Worm (Caenorhabditis elegans) whole organism, mixed stage, embryonic: ENCODE measurements around the gene rpl-29.

Experiments
- blmp-1 ChIP-seq: fragments of 150-350 bp; optimal IDR thresholded peaks from 2 replicates; lab custom pipeline; 2014; ENCODE audit warnings: missing biosample characterization, missing genetic modification characterization
- ham-2 ChIP-seq: fragments of 200-800 bp; sonication (Bioruptor generic); optimal IDR thresholded peaks from 2 replicates; lab custom pipeline; 2018; ENCODE audit warnings: mild to moderate bottlenecking, missing genetic modification characterization, missing compliant biosample characterization
- hlh-1 ChIP-seq: fragments of 150-350 bp; optimal IDR thresholded peaks from 2 replicates; lab custom pipeline; 2014; ENCODE audit warnings: missing biosample characterization, missing genetic modification reagents, missing genetic modification characterization
- mab-5 ChIP-seq: fragments of 150-350 bp; optimal IDR thresholded peaks from 2 replicates; lab custom pipeline; 2014; ENCODE audit warnings: missing biosample characterization, missing genetic modification characterization
- mep-1 ChIP-seq: fragments of 150-350 bp; optimal IDR thresholded peaks from 2 replicates; lab custom pipeline; 2017; ENCODE audit warnings: missing biosample characterization, missing genetic modification reagents, missing genetic modification characterization, inconsistent platforms
- nhr-12 ChIP-seq: fragments of 150-350 bp; optimal IDR thresholded peaks from 2 replicates; lab custom pipeline; 2014; ENCODE audit warnings: missing biosample characterization, missing genetic modification characterization
- nhr-28 ChIP-seq: fragments of 150-350 bp; optimal IDR thresholded peaks from 2 replicates; lab custom pipeline; 2014; ENCODE audit warnings: missing biosample characterization, missing genetic modification characterization
- nhr-76 ChIP-seq: sonication (generic microtip); optimal IDR thresholded peaks from 2 replicates; lab custom pipeline; 2017; ENCODE audit warnings: missing biosample characterization, missing genetic modification characterization
- pha-4 ChIP-seq: fragments of 150-350 bp; optimal IDR thresholded peaks from 2 replicates; lab custom pipeline; 2018; ENCODE audit warnings: missing biosample characterization, missing genetic modification reagents, missing genetic modification characterization
- snpc-4 ChIP-seq: fragments of 150-350 bp; optimal IDR thresholded peaks from 2 replicates; lab custom pipeline; 2014; ENCODE audit warnings: missing biosample characterization, missing genetic modification characterization
- unc-39 ChIP-seq: fragments of 150-350 bp; optimal IDR thresholded peaks from 2 replicates; lab custom pipeline; 2014; ENCODE audit warnings: missing biosample characterization, missing genetic modification characterization
- ztf-11 ChIP-seq: fragments of 150-350 bp; optimal IDR thresholded peaks from 2 replicates; lab custom pipeline; 2014; ENCODE audit warnings: missing biosample characterization, missing genetic modification characterization

DNA sequence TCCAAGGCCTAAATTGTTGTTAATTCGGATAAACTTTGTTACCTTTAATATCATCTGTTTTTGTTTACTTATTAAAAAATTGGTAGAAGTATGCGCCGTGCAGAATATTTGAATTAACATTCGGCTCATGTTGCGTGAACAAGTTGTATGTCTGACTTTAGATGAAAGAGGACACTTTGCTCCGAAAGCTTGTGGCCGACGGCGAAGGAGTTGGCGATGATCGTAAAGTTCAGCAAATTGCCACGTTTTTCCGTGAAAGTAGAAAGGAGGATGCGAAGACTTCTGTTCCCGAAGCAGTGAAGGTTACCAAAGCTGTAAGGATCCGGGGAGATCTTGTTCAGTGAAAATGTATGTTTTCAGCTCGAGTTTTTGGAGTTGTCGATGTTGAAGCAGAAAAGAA is 548 bp downstream of the rpl-29 start, which contains the start of gene thoc-7:
- no peak for TF ChIP-seq nhr-28 (tag; lab: Kevin White, UChicago)
- TF ChIP-seq mep-1 (tag; lab: Kevin White, UChicago) = no peak
- no peak for TF ChIP-seq pha-4 (tag; lab: Kevin White, UChicago)
- no peak for TF ChIP-seq unc-39 (tag; lab: Kevin White, UChicago)
- TF ChIP-seq snpc-4 (tag; lab: Kevin White, UChicago) = no peak
- no peak for TF ChIP-seq nhr-12 (tag; lab: Kevin White, UChicago)
- no peak for TF ChIP-seq ztf-11 (tag; lab: Kevin White, UChicago)
- no peak for TF ChIP-seq mab-5 (tag; lab: Kevin White, UChicago)
- no peak for TF ChIP-seq hlh-1
- no peak for TF ChIP-seq blmp-1 (tag; lab: Kevin White, UChicago)
- TF ChIP-seq ham-2 (GFP tag; lab: Kevin White, UChicago) = no peak
- TF ChIP-seq nhr-76 (tag; lab: Kevin White, UChicago) = no peak
